Fruit fly (Drosophila melanogaster) whole organism, larva: ENCODE results near the gene CG13731.

ENCODE experiments used
- noc ChIP-seq: fragments of 200-800 bp; sonication (Bioruptor generic); optimal IDR thresholded peaks from 3 replicates; lab custom pipeline; 2019; ENCODE audit warnings: missing biosample characterization, mild to moderate bottlenecking, missing genetic modification characterization, moderate library complexity

Gene CG13731

dm6 chr3L:17388895-17389294 lies at the start of gene CG13731:
TSS of gene CG13731 (minus strand) at chr3L:17388956.
- no peak for TF ChIP-seq noc

DNA sequence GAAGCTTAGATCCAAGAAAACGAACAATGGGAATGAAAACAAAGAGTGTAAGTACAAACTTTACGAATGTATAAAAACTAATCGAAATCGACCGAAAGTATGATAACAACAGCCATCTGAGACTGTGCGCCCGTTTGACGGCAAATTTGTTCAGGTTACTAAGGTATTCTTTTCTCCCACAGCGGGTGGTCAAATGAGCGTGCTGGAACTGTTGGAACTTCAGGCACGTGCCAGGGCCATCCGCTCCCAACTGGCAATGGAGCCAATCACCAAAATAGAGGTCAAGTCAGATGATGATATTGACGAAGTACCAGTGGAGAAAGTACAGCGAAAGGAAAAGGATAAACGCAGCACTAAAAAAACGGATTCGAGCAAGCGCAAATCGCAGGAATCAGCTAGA lies 47.6 kb upstream of the CG13731 start, which contains the start of gene CG12229:
Gene CG12229, minus strand, starts transcription at position 101 of the 400 bp plus-strand sequence.
- TF ChIP-seq noc, result no peak

- TF ChIP-seq noc, result peak; percentile 94
These were observed 44.8 kb upstream of the CG13731 start, which contains the start of the genes Coq4 and CG32176 for dm6 chr3L:17433555-17433954. TSS of gene Coq4 (minus strand) at chr3L:17433621. TSS of gene CG32176 (plus strand) at chr3L:17433868.

dm6 chr3L:17432947-17433346 lies 44.2 kb upstream of the CG13731 start, which contains the start of gene frc:
TSS of gene frc (minus strand) at chr3L:17433190.
- no peak for TF ChIP-seq noc

- peak; percentile 41 for TF ChIP-seq noc
These were observed 42.3 kb upstream of the CG13731 start for dm6 chr3L:17430957-17431585.

dm6 chr3L:17430390-17430789 lies 41.6 kb upstream of the CG13731 start:
- TF ChIP-seq noc, result no peak

DNA sequence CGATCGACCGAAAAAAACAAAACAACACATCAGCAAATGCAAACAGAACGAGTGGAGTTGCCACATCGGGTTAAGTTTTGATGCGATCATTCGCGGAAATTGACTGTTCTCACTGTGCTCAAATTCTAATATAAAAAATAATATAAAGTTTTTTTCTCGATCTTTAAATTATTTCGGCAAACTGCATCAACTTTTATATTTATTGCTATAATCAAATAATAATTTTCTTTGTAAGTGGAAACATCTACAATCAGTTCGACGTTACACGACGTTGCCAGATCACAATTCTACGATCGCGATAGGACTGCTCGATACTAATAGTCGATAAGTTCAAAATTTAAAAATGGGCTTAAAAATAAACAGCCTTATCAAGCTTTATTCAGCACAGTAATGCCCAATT lies 40.0 kb upstream of the CG13731 start, which contains the start of gene Gorab:
Gene Gorab, minus strand, starts transcription at position 58 of the 400 bp plus-strand sequence.
- peak; percentile 64 for TF ChIP-seq noc

- TF ChIP-seq noc, result no peak
These were observed 38.3 kb upstream of the CG13731 start, which contains the start of gene Polr3G for dm6 chr3L:17427013-17427412. TSS of gene Polr3G (minus strand) at chr3L:17427130.

- peak; percentile 66 for TF ChIP-seq noc
These were observed 36.5 kb upstream of the CG13731 start, which contains the start of the genes Sec3 and COX7B for dm6 chr3L:17425132-17425713. TSS of gene Sec3 (minus strand) at chr3L:17425217. TSS of gene COX7B (plus strand) at chr3L:17425477.

- no peak for TF ChIP-seq noc
These were observed 32.6 kb upstream of the CG13731 start, which contains the start of gene blot for dm6 chr3L:17421319-17421718. TSS of gene blot (minus strand) at chr3L:17421514.

dm6 chr3L:17420610-17421194 lies 31.9 kb upstream of the CG13731 start:
- no peak for TF ChIP-seq noc

DNA sequence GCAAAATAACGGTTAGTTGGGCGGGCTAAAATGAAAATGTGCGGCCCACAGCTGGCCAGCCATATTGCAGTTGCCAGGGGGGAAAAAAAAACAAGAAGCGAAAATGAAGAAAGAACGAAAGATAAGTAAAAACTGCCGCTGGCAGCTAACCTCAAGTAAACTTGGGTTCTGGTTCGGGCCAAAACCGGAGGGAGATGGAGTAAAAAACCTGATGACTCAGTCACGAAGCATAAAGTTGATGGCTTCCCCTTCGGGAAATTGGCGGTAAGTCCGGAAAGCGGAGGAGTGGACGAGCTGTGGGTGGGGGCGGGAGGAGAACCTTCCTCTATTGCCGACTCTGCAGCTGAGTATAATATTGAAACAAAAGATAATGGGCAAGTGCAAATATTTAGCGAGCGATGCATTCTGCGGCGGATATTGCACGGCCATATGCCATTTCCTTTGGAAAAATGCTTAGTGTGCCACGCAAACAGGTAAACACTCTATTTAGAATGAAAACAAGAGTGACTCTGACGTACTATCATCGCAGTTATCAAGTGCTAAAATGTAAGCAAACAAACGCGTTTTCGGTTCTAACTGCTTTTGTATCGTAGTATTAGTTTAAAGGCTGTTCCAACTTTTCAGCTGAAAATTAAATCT lies 30.5 kb upstream of the CG13731 start:
- TF ChIP-seq noc, result no peak

DNA sequence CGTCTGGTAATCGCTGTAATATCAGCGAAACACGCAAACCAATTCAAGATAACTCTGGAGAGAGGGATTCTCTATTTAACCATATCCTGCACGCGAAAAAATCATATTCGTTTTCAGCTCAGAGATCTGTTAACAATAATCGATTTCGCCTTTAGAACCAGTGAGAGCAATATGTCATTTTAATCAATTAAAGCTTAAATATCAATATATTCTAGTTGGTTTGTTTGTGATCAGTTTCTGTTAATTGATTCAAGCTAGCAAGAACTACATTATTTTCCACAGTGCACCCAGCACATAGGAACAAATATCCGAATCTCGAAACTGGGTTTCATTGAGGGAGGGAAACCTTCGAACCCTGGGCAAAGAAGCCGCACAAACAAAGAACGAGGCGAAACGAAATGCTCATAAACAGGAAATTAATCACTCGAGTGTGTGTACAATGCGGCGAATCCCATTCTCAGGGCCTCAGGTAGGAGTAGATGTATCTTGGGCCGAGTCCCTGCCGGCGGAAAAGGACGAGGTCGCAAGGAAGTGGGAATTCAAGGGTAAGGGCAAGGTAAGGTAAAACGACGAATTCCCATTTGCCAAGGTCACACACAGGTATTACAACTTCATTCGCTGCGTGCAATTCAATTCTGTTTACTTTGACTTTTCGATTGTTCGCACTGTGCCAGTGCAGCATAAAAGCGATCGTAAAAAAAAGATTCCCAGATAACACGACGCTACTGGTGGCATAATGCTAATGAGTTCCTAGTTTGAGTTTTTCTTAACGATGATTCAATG lies 27.4 kb upstream of the CG13731 start:
- TF ChIP-seq noc, result no peak

DNA sequence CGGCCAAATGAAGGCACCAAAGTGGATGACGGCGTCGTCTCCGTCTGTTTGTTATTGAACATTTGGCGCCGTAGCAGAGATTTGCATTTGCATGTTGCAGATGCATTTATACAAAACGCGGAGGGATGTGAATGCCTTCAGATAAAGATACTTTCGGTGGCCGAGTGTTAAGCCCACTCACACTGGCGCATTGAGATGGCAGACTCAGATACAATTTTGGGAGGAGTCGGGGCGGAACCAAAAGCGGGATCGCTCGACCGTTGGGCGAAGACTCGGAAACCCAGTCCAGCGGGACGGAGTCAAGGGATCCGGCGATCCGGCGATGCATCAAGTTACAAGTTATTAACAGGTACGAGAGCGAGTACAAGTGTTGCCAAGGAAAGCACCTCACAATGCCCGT lies 23.4 kb upstream of the CG13731 start:
- TF ChIP-seq noc, result no peak

DNA sequence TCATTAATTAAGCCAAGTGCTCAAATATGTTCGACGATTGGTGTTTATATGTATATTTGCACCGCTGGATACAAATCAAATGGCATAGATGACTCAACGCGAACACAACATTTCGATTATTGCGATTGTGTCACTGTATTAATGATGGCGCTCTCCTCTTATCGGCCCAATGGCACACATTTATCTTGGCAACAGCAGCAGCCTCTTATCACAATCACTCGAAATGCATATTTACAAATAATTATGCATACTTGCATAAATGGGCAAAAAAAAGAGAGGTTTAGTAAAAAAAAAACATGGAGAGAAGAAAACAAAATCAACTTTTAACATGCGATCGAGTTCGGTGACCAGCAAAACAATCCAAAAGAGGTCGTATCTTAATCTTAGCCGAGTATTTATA lies 22.5 kb upstream of the CG13731 start:
- TF ChIP-seq noc, result no peak

- no peak for TF ChIP-seq noc
These were observed 18.8 kb upstream of the CG13731 start for dm6 chr3L:17407480-17408093.
